Fruit fly (Drosophila melanogaster): Measurements from ENCODE around the gene Ahcy.

The Ahcy gene

dm6 chrX:15449490-15450326 lies at the start of gene Ahcy, which contains the start of gene Scamp (continued):
- TF ChIP-seq pb (GFP tag; optimal IDR thresholded peaks at IDR 0.05) (no peak), ken (GFP tag; IDR thresholded peaks at IDR 0.05) (no peak), dpn (GFP tag; optimal IDR thresholded peaks at IDR 0.05) (no peak), CG10209 (GFP tag; optimal IDR thresholded peaks at IDR 0.05) (no peak), CG2120 (GFP tag; optimal IDR thresholded peaks at IDR 0.05) (peak; percentile 37), Awh (GFP tag; IDR thresholded peaks at IDR 0.05) (no peak), BEAF-32 (GFP tag; optimal IDR thresholded peaks at IDR 0.05) (peak; percentile 75), Deaf1 (tag; optimal IDR thresholded peaks at IDR 0.05) (peak; percentile 4), CG3163 (GFP tag; optimal IDR thresholded peaks at IDR 0.05) (no peak), ro (GFP tag; IDR thresholded peaks at IDR 0.05) (no peak), CG9727 (GFP tag; optimal IDR thresholded peaks at IDR 0.05) (peak; percentile 48), CG13624 (GFP tag; optimal IDR thresholded peaks at IDR 0.05) (no peak), tx (GFP tag; optimal IDR thresholded peaks at IDR 0.05) (no peak), CG6272 (GFP tag; IDR thresholded peaks at IDR 0.05) (no peak), wdn (GFP tag; IDR thresholded peaks at IDR 0.05) (no peak), Hey (tag; optimal IDR thresholded peaks at IDR 0.05) (no peak), CG2712 (tag; optimal IDR thresholded peaks at IDR 0.05) (peak; percentile 32), ERR (GFP tag; optimal IDR thresholded peaks at IDR 0.05) (no peak), CG11398 (GFP tag; optimal IDR thresholded peaks at IDR 0.05) (no peak), sisA (GFP tag; IDR thresholded peaks at IDR 0.05) (no peak), Spps (tag; optimal IDR thresholded peaks at IDR 0.05) (no peak), NfI (GFP tag; optimal IDR thresholded peaks at IDR 0.05) (no peak), CG12071 (GFP tag; optimal IDR thresholded peaks at IDR 0.05) (no peak), CG8290 (GFP tag; optimal IDR thresholded peaks at IDR 0.05) (peak; percentile 18), CG8290 (tag; optimal IDR thresholded peaks at IDR 0.05) (no peak), Oaz (GFP tag; IDR thresholded peaks at IDR 0.05) (no peak), Asciz (GFP tag; optimal IDR thresholded peaks at IDR 0.05) (no peak), Mad (GFP tag; optimal IDR thresholded peaks at IDR 0.05) (no peak)

DNA sequence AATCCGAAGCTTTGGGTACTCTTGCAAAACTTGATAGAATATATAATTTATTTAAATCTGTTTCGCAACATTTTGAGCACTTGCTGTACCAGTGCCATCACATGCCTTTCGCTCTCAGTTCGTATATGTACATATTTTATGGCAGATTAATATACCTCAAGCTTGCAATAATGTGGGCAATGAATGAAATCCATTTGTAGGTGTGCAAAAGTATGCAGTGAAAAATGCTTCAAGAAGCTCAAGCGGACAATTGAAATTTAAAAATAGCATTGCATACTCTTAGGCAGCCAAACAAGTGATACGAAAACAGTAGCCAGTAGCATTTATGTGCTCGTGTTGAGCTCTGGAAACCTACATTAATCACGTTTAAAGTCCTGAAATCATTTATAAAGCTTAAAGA lies 48.2 kb upstream of the Ahcy start:
- TF ChIP-seq CG4360 (GFP tag; IDR thresholded peaks at IDR 0.05) (no peak), CG17612 (GFP tag; IDR thresholded peaks at IDR 0.05) (peak; percentile 86), CG8290 (GFP tag; optimal IDR thresholded peaks at IDR 0.05) (peak; percentile 92), CG8290 (tag; optimal IDR thresholded peaks at IDR 0.05) (peak in 1 of 2 experiments; percentile 24)

DNA sequence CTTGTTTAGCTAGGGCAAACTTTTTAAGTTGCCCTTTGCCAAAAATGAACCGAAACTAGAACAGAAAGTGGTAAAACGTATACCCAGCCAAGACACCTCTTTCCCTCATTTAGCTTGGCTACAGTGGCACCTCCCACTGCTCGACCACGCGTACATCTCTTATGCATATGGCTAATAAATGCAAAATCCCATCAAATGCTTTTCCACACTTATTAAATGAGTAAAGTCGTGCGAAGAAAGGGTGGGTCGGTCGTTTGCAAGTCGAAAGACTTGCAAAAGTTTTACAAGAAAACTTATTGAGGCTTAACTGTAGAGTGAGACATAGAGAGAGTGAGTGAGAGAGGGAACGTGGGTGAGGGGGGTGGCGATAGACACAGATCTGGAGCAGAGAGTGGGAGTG lies 43.2 kb upstream of the Ahcy start:
- TF ChIP-seq Ets65A (GFP tag) = peak; percentile 88
- TF ChIP-seq CG1603 (tag; optimal IDR thresholded peaks at IDR 0.05) = peak; percentile 36
- 0 out of 2 replicates have a peak, but pooled peaks have one; percentile 12 for TF ChIP-seq lmd (GFP tag; IDR thresholded peaks at IDR 0.05)
- peak; percentile 16 for TF ChIP-seq gem (tag; optimal IDR thresholded peaks at IDR 0.05)
- TF ChIP-seq CG1647 (GFP tag; optimal IDR thresholded peaks at IDR 0.05) = no peak
- no peak for TF ChIP-seq CG1529 (GFP tag; optimal IDR thresholded peaks at IDR 0.05)
- peak; percentile 86 for TF ChIP-seq z (GFP tag; IDR thresholded peaks at IDR 0.05)
- no peak for TF ChIP-seq MBD-R2 (GFP tag; IDR thresholded peaks at IDR 0.05)
- no peak for TF ChIP-seq gcm (GFP tag; optimal IDR thresholded peaks at IDR 0.05)
- peak; percentile 5 for TF ChIP-seq dmrt99B (tag; optimal IDR thresholded peaks at IDR 0.05)
- TF ChIP-seq Ptx1 (GFP tag; IDR thresholded peaks at IDR 0.05) = peak; percentile 22; the same call in 1 of the 2 replicates
- TF ChIP-seq pb (GFP tag; optimal IDR thresholded peaks at IDR 0.05) = no peak
- TF ChIP-seq CG10209 (GFP tag; optimal IDR thresholded peaks at IDR 0.05) = no peak
- no peak for TF ChIP-seq Max (GFP tag; optimal IDR thresholded peaks at IDR 0.05)
- no peak for TF ChIP-seq chinmo (GFP tag; IDR thresholded peaks at IDR 0.05; ENCODE audit: partially characterized antibody)
- no peak for TF ChIP-seq so (GFP tag; IDR thresholded peaks at IDR 0.05)
- 0 out of 4 replicates have a peak, but pooled peaks have one; percentile 20 for TF ChIP-seq Gug (GFP tag; IDR thresholded peaks at IDR 0.05)
- no peak for TF ChIP-seq CG33213 (GFP tag; optimal IDR thresholded peaks at IDR 0.05)
- TF ChIP-seq CG32532 (GFP tag; IDR thresholded peaks at IDR 0.05) = no peak
- no peak for TF ChIP-seq toy (GFP tag; IDR thresholded peaks at IDR 0.05)
- TF ChIP-seq CG10431 (GFP tag; optimal IDR thresholded peaks at IDR 0.05) = no peak
- TF ChIP-seq CG2889 (GFP tag; IDR thresholded peaks at IDR 0.05) = 0 out of 3 replicates have a peak, but pooled peaks have one; percentile 20
